Fruit fly (Drosophila melanogaster) whole organism, embryonic: ENCODE results near the gene CG4594.

Source experiments
- CG10209 ChIP-seq: fragments of 200-800 bp; sonication (Bioruptor generic); optimal IDR thresholded peaks from 3 replicates; lab custom pipeline; 2017; ENCODE audit warnings: missing biosample characterization, mild to moderate bottlenecking, missing genetic modification characterization, missing genetic modification reagents
- CG13287 ChIP-seq: fragments of 200-800 bp; sonication (Bioruptor generic); IDR thresholded peaks from 2 replicates; pipeline ENCODE4 v1.3.6; 2022; ENCODE audit warnings: missing biosample characterization, missing genetic modification characterization; ENCODE audit not compliant: partially characterized antibody
- CG15269 ChIP-seq: fragments of 200-800 bp; sonication (Bioruptor generic); optimal IDR thresholded peaks from 2 replicates; lab custom pipeline; 2018; ENCODE audit warnings: missing biosample characterization, mild to moderate bottlenecking, missing genetic modification characterization, moderate library complexity
- CG1603 ChIP-seq: fragments of 200-800 bp; sonication (Bioruptor generic); optimal IDR thresholded peaks from 2 replicates; lab custom pipeline; 2019; ENCODE audit warnings: missing biosample characterization, mild to moderate bottlenecking, missing genetic modification characterization, moderate library complexity
- CG17612 ChIP-seq: fragments of 200-800 bp; sonication (Bioruptor generic); IDR thresholded peaks from 2 replicates; pipeline ENCODE4 v1.3.6; 2022; ENCODE audit warnings: missing biosample characterization, missing genetic modification characterization
- CG2116 ChIP-seq: fragments of 200-800 bp; sonication (Bioruptor generic); optimal IDR thresholded peaks from 3 replicates; lab custom pipeline; 2018; ENCODE audit warnings: missing biosample characterization, mild to moderate bottlenecking, missing genetic modification characterization
- CG2120 ChIP-seq: fragments of 200-800 bp; sonication (Bioruptor generic); optimal IDR thresholded peaks from 3 replicates; lab custom pipeline; 2016; ENCODE audit warnings: missing biosample characterization, missing genetic modification characterization
- CG31388 ChIP-seq: fragments of 200-800 bp; sonication (Bioruptor generic); optimal IDR thresholded peaks from 2 replicates; lab custom pipeline; 2016; ENCODE audit warnings: missing biosample characterization, missing genetic modification characterization
- CG32772 ChIP-seq: fragments of 200-800 bp; sonication (Bioruptor generic); IDR thresholded peaks from 2 replicates; pipeline ENCODE4 v1.3.6; 2022; ENCODE audit warnings: missing biosample characterization, missing genetic modification characterization
- CG3281 ChIP-seq: fragments of 200-800 bp; sonication (Bioruptor generic); optimal IDR thresholded peaks from 3 replicates; lab custom pipeline; 2017; ENCODE audit warnings: missing biosample characterization, mild to moderate bottlenecking, missing genetic modification characterization
- CG34376 ChIP-seq: fragments of 200-800 bp; sonication (Bioruptor generic); optimal IDR thresholded peaks from 2 replicates; lab custom pipeline; 2018; ENCODE audit warnings: missing biosample characterization, mild to moderate bottlenecking, missing genetic modification characterization
- CG3847 ChIP-seq: fragments of 200-800 bp; sonication (Bioruptor generic); IDR thresholded peaks from 2 replicates; pipeline ENCODE4 v1.3.6; 2022; ENCODE audit warnings: missing biosample characterization, missing genetic modification characterization
- CG6791 ChIP-seq: fragments of 200-800 bp; sonication (Bioruptor generic); IDR thresholded peaks from 3 replicates; pipeline ENCODE4 v1.3.6; 2022; ENCODE audit warnings: missing biosample characterization, missing genetic modification characterization; ENCODE audit not compliant: partially characterized antibody
- CG7372 ChIP-seq: fragments of 200-800 bp; sonication (Bioruptor generic); IDR thresholded peaks from 2 replicates; pipeline ENCODE4 v1.3.6; 2022; ENCODE audit warnings: missing biosample characterization, missing genetic modification characterization
- CG7987 ChIP-seq: fragments of 200-800 bp; sonication (Bioruptor generic); optimal IDR thresholded peaks from 2 replicates; lab custom pipeline; 2018; ENCODE audit warnings: missing biosample characterization, mild to moderate bottlenecking, missing genetic modification characterization, moderate library complexity
- CG8089 ChIP-seq: fragments of 200-800 bp; sonication (Bioruptor generic); optimal IDR thresholded peaks from 3 replicates; lab custom pipeline; 2016; ENCODE audit warnings: missing biosample characterization, missing genetic modification characterization
- CG9437 ChIP-seq: fragments of 200-800 bp; sonication (Bioruptor generic); optimal IDR thresholded peaks from 2 replicates; lab custom pipeline; 2018; ENCODE audit warnings: missing biosample characterization, mild to moderate bottlenecking, missing genetic modification characterization
- CG9876 ChIP-seq: fragments of 200-800 bp; sonication (Bioruptor generic); optimal IDR thresholded peaks from 2 replicates; lab custom pipeline; 2016; ENCODE audit warnings: missing biosample characterization, missing genetic modification characterization
- Chrac-16 ChIP-seq: fragments of 200-800 bp; sonication (Bioruptor generic); optimal IDR thresholded peaks from 3 replicates; lab custom pipeline; 2016; ENCODE audit warnings: missing biosample characterization, missing genetic modification characterization
- Dad ChIP-seq: fragments of 200-800 bp; sonication (Bioruptor generic); optimal IDR thresholded peaks from 3 replicates; lab custom pipeline; 2016; ENCODE audit warnings: missing biosample characterization, missing genetic modification characterization
- Dref ChIP-seq: fragments of 200-800 bp; sonication (Bioruptor generic); IDR thresholded peaks from 2 replicates; pipeline ENCODE4 v1.3.6; 2022; ENCODE audit warnings: missing biosample characterization, missing genetic modification characterization
- H15 ChIP-seq: fragments of 200-800 bp; sonication (Bioruptor generic); IDR thresholded peaks from 3 replicates; pipeline ENCODE4 v1.3.6; 2022; ENCODE audit warnings: missing biosample characterization, missing genetic modification characterization
- H2.0 ChIP-seq: fragments of 200-800 bp; sonication (Bioruptor generic); IDR thresholded peaks from 2 replicates; pipeline ENCODE4 v1.3.6; 2022; ENCODE audit warnings: missing biosample characterization, missing genetic modification characterization
- HLH3B ChIP-seq: fragments of 200-800 bp; sonication (Bioruptor generic); IDR thresholded peaks from 2 replicates; pipeline ENCODE4 v1.3.6; 2022; ENCODE audit warnings: missing biosample characterization, missing genetic modification characterization
- HLH54F ChIP-seq: fragments of 200-800 bp; sonication (Bioruptor generic); optimal IDR thresholded peaks from 3 replicates; lab custom pipeline; 2016; ENCODE audit warnings: missing biosample characterization, missing genetic modification characterization
- Lim3 ChIP-seq: fragments of 200-800 bp; sonication (Bioruptor generic); IDR thresholded peaks from 2 replicates; pipeline ENCODE4 v1.3.6; 2022; ENCODE audit warnings: missing biosample characterization, missing genetic modification characterization
- Max ChIP-seq: fragments of 200-800 bp; sonication (Bioruptor generic); optimal IDR thresholded peaks from 2 replicates; lab custom pipeline; 2016; ENCODE audit warnings: missing biosample characterization, mild to moderate bottlenecking, missing genetic modification characterization
- Med ChIP-seq: fragments of 200-800 bp; sonication (Bioruptor generic); peaks from one replicate; lab custom pipeline; 2016; ENCODE audit warnings: missing biosample characterization, missing genetic modification characterization, mild to moderate bottlenecking, inconsistent platforms, moderate library complexity
- Neu2 ChIP-seq: fragments of 200-800 bp; sonication (Bioruptor generic); optimal IDR thresholded peaks from 3 replicates; lab custom pipeline; 2016; ENCODE audit warnings: missing biosample characterization, missing genetic modification characterization, borderline replicate concordance
- NfI ChIP-seq: fragments of 200-800 bp; sonication (Bioruptor generic); optimal IDR thresholded peaks from 3 replicates; lab custom pipeline; 2018; ENCODE audit warnings: missing biosample characterization, mild to moderate bottlenecking, missing genetic modification characterization, moderate library complexity
- Ssrp ChIP-seq: fragments of 200-800 bp; sonication (Bioruptor generic); optimal IDR thresholded peaks from 2 replicates; lab custom pipeline; 2018; ENCODE audit warnings: missing biosample characterization, mild to moderate bottlenecking, missing genetic modification characterization, moderate library complexity
- Xbp1 ChIP-seq: fragments of 200-800 bp; sonication (Bioruptor generic); optimal IDR thresholded peaks from 3 replicates; lab custom pipeline; 2016; ENCODE audit warnings: missing biosample characterization, mild to moderate bottlenecking, missing genetic modification characterization
- ato ChIP-seq: fragments of 200-800 bp; sonication (Bioruptor generic); IDR thresholded peaks from 2 replicates; pipeline ENCODE4 v1.3.6; 2022; ENCODE audit warnings: missing biosample characterization, missing genetic modification characterization; ENCODE audit not compliant: partially characterized antibody
- da ChIP-seq: fragments of 200-800 bp; sonication (Bioruptor generic); optimal IDR thresholded peaks from 2 replicates; lab custom pipeline; 2016; ENCODE audit warnings: missing biosample characterization, missing genetic modification characterization
- dmrt99B ChIP-seq: fragments of 200-800 bp; sonication (Bioruptor generic); optimal IDR thresholded peaks from 2 replicates; lab custom pipeline; 2018; ENCODE audit warnings: missing biosample characterization, mild to moderate bottlenecking, missing genetic modification characterization, moderate library complexity
- ewg ChIP-seq: fragments of 200-800 bp; sonication (Bioruptor generic); optimal IDR thresholded peaks from 3 replicates; lab custom pipeline; 2017; ENCODE audit warnings: mild to moderate bottlenecking, missing biosample characterization, missing genetic modification reagents, missing genetic modification characterization
- exex ChIP-seq: fragments of 200-800 bp; sonication (Bioruptor generic); optimal IDR thresholded peaks from 4 replicates; lab custom pipeline; 2018; ENCODE audit warnings: missing biosample characterization, mild to moderate bottlenecking, missing genetic modification characterization, moderate library complexity
- jumu ChIP-seq: fragments of 200-800 bp; sonication (Bioruptor generic); optimal IDR thresholded peaks from 3 replicates; lab custom pipeline; 2016; ENCODE audit warnings: missing biosample characterization, missing genetic modification characterization
- klu ChIP-seq: fragments of 200-800 bp; sonication (Bioruptor generic); IDR thresholded peaks from 2 replicates; pipeline ENCODE4 v1.3.6; 2022; ENCODE audit warnings: missing biosample characterization, missing genetic modification characterization
- knrl ChIP-seq: fragments of 200-800 bp; sonication (Bioruptor generic); IDR thresholded peaks from 3 replicates; pipeline ENCODE4 v1.3.6; 2022; ENCODE audit warnings: missing biosample characterization, missing genetic modification characterization; ENCODE audit not compliant: partially characterized antibody
- lab ChIP-seq: fragments of 200-800 bp; sonication (Bioruptor generic); optimal IDR thresholded peaks from 3 replicates; lab custom pipeline; 2017; ENCODE audit warnings: missing biosample characterization, missing genetic modification characterization, mild to moderate bottlenecking, moderate library complexity, missing genetic modification reagents
- luna ChIP-seq: fragments of 200-800 bp; sonication (Bioruptor generic); optimal IDR thresholded peaks from 2 replicates; lab custom pipeline; 2016; ENCODE audit warnings: missing biosample characterization, missing genetic modification characterization
- mld ChIP-seq: fragments of 200-800 bp; sonication (Bioruptor generic); IDR thresholded peaks from 3 replicates; pipeline ENCODE4 v1.3.6; 2022; ENCODE audit warnings: missing biosample characterization, missing genetic modification characterization; ENCODE audit not compliant: partially characterized antibody
- otp ChIP-seq: fragments of 200-800 bp; sonication (Bioruptor generic); IDR thresholded peaks from 3 replicates; pipeline ENCODE4, ENCODE4 v1.3.6; 2022; ENCODE audit warnings: missing biosample characterization, missing genetic modification characterization
- pfk ChIP-seq: fragments of 200-800 bp; sonication (Bioruptor generic); optimal IDR thresholded peaks from 2 replicates; lab custom pipeline; 2018; ENCODE audit warnings: missing biosample characterization, mild to moderate bottlenecking, missing genetic modification characterization, moderate library complexity
- pnt ChIP-seq: fragments of 200-800 bp; sonication (Bioruptor generic); optimal IDR thresholded peaks from 3 replicates; lab custom pipeline; 2016; ENCODE audit warnings: missing biosample characterization, missing genetic modification characterization
- toy ChIP-seq: fragments of 200-800 bp; sonication (Bioruptor generic); IDR thresholded peaks from 2 replicates; pipeline ENCODE4 v1.3.6; 2022; ENCODE audit warnings: missing biosample characterization, missing genetic modification characterization
- zfh1 ChIP-seq: fragments of 200-800 bp; sonication (Bioruptor generic); IDR thresholded peaks from 3 replicates; pipeline ENCODE4 v1.3.6; 2022; ENCODE audit warnings: missing biosample characterization, missing genetic modification characterization

The CG4594 gene

DNA sequence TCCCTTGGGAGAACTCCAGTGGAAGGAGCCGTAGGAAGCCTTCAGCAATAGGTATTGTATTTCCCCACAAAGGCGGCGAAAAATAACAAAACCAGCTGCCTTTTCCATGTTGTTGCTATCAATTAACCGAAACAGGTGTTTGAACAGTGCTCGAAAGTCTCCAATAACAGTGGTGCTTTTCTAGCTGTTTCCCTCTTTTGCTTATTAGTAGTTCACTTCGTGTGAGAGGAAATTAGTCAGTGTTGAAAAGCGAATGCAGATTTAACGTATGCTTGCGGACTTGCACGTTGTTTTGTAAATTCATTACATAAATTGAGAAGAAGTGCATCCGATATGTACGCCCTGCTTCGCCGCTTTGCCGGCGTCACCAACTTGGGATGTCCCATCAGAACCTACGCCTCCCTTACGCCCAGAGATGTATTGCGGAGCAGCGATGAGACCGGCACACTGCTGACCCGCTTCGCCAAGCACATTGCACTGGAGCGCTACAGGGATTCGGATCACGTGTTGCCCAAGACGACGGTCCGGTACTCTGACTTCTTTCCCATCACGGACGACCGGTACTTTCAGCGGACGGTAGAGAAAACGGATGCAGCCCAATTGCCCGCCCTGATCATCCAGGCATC is 18.8 kb downstream of the CG4594 start, which contains the start of the genes Datp and CG4619 (continued):
- TF ChIP-seq CG31388 (GFP tag; lab: Kevin White, UChicago) = no peak
- peak; percentile 50 for TF ChIP-seq Neu2 (GFP tag; lab: Kevin White, UChicago)
- no peak for TF ChIP-seq Ssrp (tag; lab: Kevin White, UChicago)
- no peak for TF ChIP-seq ato (GFP tag; lab: Robert Waterston, UW)
- TF ChIP-seq Chrac-16 = peak; percentile 1
- peak; percentile 77 for TF ChIP-seq exex (tag; lab: Kevin White, UChicago)
- peak; percentile 61 for TF ChIP-seq Xbp1 (GFP tag; lab: Kevin White, UChicago)
- TF ChIP-seq CG8089 (GFP tag; lab: Kevin White, UChicago) = peak; percentile 28
- no peak for TF ChIP-seq CG17612 (GFP tag; lab: Robert Waterston, UW)
- peak; percentile 65; the same call in 1 of the 3 replicates for TF ChIP-seq CG6791
- TF ChIP-seq da (GFP tag; lab: Kevin White, UChicago) = peak; percentile 49
- TF ChIP-seq knrl (GFP tag; lab: Robert Waterston, UW) = 0 out of 3 replicates have a peak, but pooled peaks have one; percentile 24
- 0 out of 2 replicates have a peak, but pooled peaks have one; percentile 6 for TF ChIP-seq CG32772 (GFP tag; lab: Robert Waterston, UW)
- no peak for TF ChIP-seq Lim3 (GFP tag; lab: Robert Waterston, UW)
- TF ChIP-seq pfk (GFP tag; lab: Kevin White, UChicago) = peak; percentile 9
- peak; percentile 74 for TF ChIP-seq CG1603 (tag; lab: Kevin White, UChicago)
- TF ChIP-seq toy (GFP tag; lab: Robert Waterston, UW) = no peak
- peak; percentile 48 for TF ChIP-seq CG9876 (GFP tag; lab: Kevin White, UChicago)
- TF ChIP-seq CG15269 (tag; lab: Kevin White, UChicago) = no peak
- no peak for TF ChIP-seq pnt (GFP tag; lab: Kevin White, UChicago)
- peak; percentile 64 for TF ChIP-seq lab
- TF ChIP-seq HLH54F (GFP tag; lab: Kevin White, UChicago) = peak; percentile 67
- TF ChIP-seq CG3281 (GFP tag; lab: Kevin White, UChicago) = peak; percentile 32
- TF ChIP-seq mld (GFP tag; lab: Robert Waterston, UW) = no peak
- peak; percentile 50 for TF ChIP-seq CG10209 (GFP tag; lab: Kevin White, UChicago)
- TF ChIP-seq ewg (GFP tag; lab: Kevin White, UChicago) = peak; percentile 0
- TF ChIP-seq CG9437 (GFP tag; lab: Kevin White, UChicago) = peak; percentile 93
- peak; percentile 46 for TF ChIP-seq Max
- 0 out of 2 replicates have a peak, but pooled peaks have one; percentile 9 for TF ChIP-seq H2.0
- no peak for TF ChIP-seq CG7372 (GFP tag; lab: Robert Waterston, UW)
- TF ChIP-seq CG34376 (GFP tag; lab: Kevin White, UChicago) = peak; percentile 31
- TF ChIP-seq CG2116 (GFP tag; lab: Kevin White, UChicago) = peak; percentile 29
- TF ChIP-seq NfI = peak; percentile 61
- TF ChIP-seq HLH3B = 0 out of 2 replicates have a peak, but pooled peaks have one; percentile 25
- TF ChIP-seq dmrt99B (tag; lab: Kevin White, UChicago) = no peak
- peak; percentile 50 for TF ChIP-seq Dad (GFP tag; lab: Kevin White, UChicago)
- no peak for TF ChIP-seq klu (GFP tag; lab: Robert Waterston, UW)
- no peak for TF ChIP-seq otp (GFP tag; lab: Robert Waterston, UW)
- peak; percentile 75 for TF ChIP-seq CG2120
- TF ChIP-seq CG13287 (GFP tag; lab: Robert Waterston, UW) = peak; percentile 26; the same call in 1 of the 2 replicates
- TF ChIP-seq H15 (GFP tag; lab: Robert Waterston, UW) = peak; percentile 65; the same call in 2 of the 3 replicates
- peak; percentile 83 for TF ChIP-seq CG3847 (GFP tag; lab: Robert Waterston, UW)
- TF ChIP-seq CG7987 = peak; percentile 30
- TF ChIP-seq luna = no peak
- peak; percentile 96 for TF ChIP-seq Med
- TF ChIP-seq zfh1 (GFP tag; lab: Robert Waterston, UW) = peak; percentile 52; the same call in 2 of the 3 replicates
- peak; percentile 46 for TF ChIP-seq Dref (GFP tag; lab: Robert Waterston, UW)
- peak; percentile 8 for TF ChIP-seq jumu (GFP tag; lab: Kevin White, UChicago)
